2 fruit fly cellular contexts compared by ENCODE assay signal in the genomic region with DNA sequence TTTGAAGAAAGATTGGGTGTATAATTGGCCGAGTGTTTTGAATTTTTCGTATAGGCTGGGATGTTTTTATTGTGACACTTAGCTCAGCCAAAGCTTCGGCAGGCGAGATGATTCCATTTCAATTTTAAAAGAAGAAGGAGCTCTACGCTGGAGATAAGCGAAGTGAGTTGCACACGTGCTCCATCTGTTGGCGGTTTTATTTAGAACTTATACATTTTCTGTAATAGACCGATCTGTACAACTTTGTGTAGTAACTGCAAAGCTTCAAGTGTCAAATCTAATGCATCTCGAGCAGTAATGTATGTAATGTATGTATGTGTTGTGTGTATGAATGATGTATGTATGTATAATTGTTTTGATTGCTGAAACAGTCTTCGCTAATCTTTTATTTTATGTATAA.
A peak's percentile ranks its signal among the peaks of the same experiment; 100 is the strongest.
TF ChIP-seq lines count a peak whose summit lies in the region.

No protein-coding gene starts in this region.

- TF ChIP-seq CTCF in S2 (optimal IDR thresholded peaks at IDR 0.05; lab: Kevin White, UChicago): peak; percentile 56
- peak; percentile 76 for TF ChIP-seq CTCF in whole organism, embryonic (GFP tag; optimal IDR thresholded peaks at IDR 0.05; lab: Kevin White, UChicago)

TF ChIP-seq in whole organism, embryonic, 481 proteins besides CTCF, POLR2A, EP300 and RAD21:
- TF ChIP-seq CG11085 (GFP tag; IDR thresholded peaks at IDR 0.05; lab: Robert Waterston, UW): no peak
- TF ChIP-seq CG8290 (GFP tag; optimal IDR thresholded peaks at IDR 0.05; lab: Kevin White, UChicago): no peak
- TF ChIP-seq CG8290 (tag; optimal IDR thresholded peaks at IDR 0.05; lab: Kevin White, UChicago): no peak
